Worm (Caenorhabditis elegans) whole organism, L2 larva: ENCODE results near the gene H28G03.2.

ENCODE experiments used
- C34F6.9 ChIP-seq: fragments of 150-350 bp; optimal IDR thresholded peaks from 2 replicates; lab custom pipeline; 2014; ENCODE audit warnings: missing biosample characterization, missing genetic modification characterization
- F13H6.1 ChIP-seq: sonication (generic microtip); optimal IDR thresholded peaks from 2 replicates; lab custom pipeline; 2016; ENCODE audit warnings: missing genetic modification characterization, missing compliant biosample characterization
- Y55F3AM.14 ChIP-seq: fragments of 200-800 bp; sonication (Bioruptor generic); optimal IDR thresholded peaks from 2 replicates; lab custom pipeline; 2018; ENCODE audit warnings: mild to moderate bottlenecking, missing genetic modification characterization, missing compliant biosample characterization
- ama-1 ChIP-seq: fragments of 150-350 bp; optimal IDR thresholded peaks from 2 replicates; lab custom pipeline; 2018; ENCODE audit warnings: inconsistent platforms
- blmp-1 ChIP-seq: sonication (generic microtip); optimal IDR thresholded peaks from 2 replicates; lab custom pipeline; 2017; ENCODE audit warnings: missing genetic modification characterization, mild to moderate bottlenecking, missing compliant biosample characterization, antibody characterized with exemption, moderate library complexity; ENCODE audit not compliant: insufficient read depth
- ceh-82 ChIP-seq: fragments of 150-350 bp; optimal IDR thresholded peaks from 2 replicates; lab custom pipeline; 2014; ENCODE audit warnings: missing biosample characterization, missing genetic modification characterization
- crh-2 ChIP-seq: sonication (generic microtip); optimal IDR thresholded peaks from 2 replicates; lab custom pipeline; 2017; ENCODE audit warnings: missing biosample characterization, missing genetic modification characterization
- dmd-4 ChIP-seq: sonication (generic microtip); optimal IDR thresholded peaks from 2 replicates; lab custom pipeline; 2017; ENCODE audit warnings: missing biosample characterization, missing genetic modification characterization
- elt-1 ChIP-seq: fragments of 150-350 bp; optimal IDR thresholded peaks from 2 replicates; lab custom pipeline; 2014; ENCODE audit warnings: missing biosample characterization, missing genetic modification characterization
- fos-1 ChIP-seq: fragments of 150-350 bp; optimal IDR thresholded peaks from 2 replicates; lab custom pipeline; 2014; ENCODE audit warnings: missing biosample characterization, missing genetic modification characterization
- gmeb-1 ChIP-seq: fragments of 150-350 bp; optimal IDR thresholded peaks from 2 replicates; lab custom pipeline; 2014; ENCODE audit warnings: missing biosample characterization, missing genetic modification characterization
- lin-13 ChIP-seq: fragments of 150-350 bp; optimal IDR thresholded peaks from 2 replicates; lab custom pipeline; 2014; ENCODE audit warnings: missing biosample characterization, missing genetic modification reagents, missing genetic modification characterization
- lin-39 ChIP-seq: fragments of 150-350 bp; optimal IDR thresholded peaks from 2 replicates; lab custom pipeline; 2014; ENCODE audit warnings: missing biosample characterization, missing genetic modification reagents, missing genetic modification characterization
- lsy-2 ChIP-seq, 2 experiments: fragments of 150-350 bp in 1 of 2; sonication (generic microtip) in 1 of 2; optimal IDR thresholded peaks; 2 replicates each; lab custom pipeline; 2014 to 2017; ENCODE audit warnings: missing biosample characterization in 2 of 2, missing genetic modification characterization in 2 of 2
- mab-5 ChIP-seq: fragments of 150-350 bp; optimal IDR thresholded peaks from 2 replicates; lab custom pipeline; 2014; ENCODE audit warnings: missing biosample characterization, missing genetic modification characterization
- mdl-1 ChIP-seq, 2 experiments: fragments of 150-350 bp in 1 of 2; sonication (generic microtip) in 1 of 2; optimal IDR thresholded peaks; 2 replicates each; lab custom pipeline; 2017; ENCODE audit warnings: missing biosample characterization in 2 of 2, missing genetic modification characterization in 2 of 2
- nhr-12 ChIP-seq: fragments of 150-350 bp; optimal IDR thresholded peaks from 2 replicates; lab custom pipeline; 2014; ENCODE audit warnings: missing biosample characterization, missing genetic modification characterization
- nhr-129 ChIP-seq: fragments of 150-350 bp; optimal IDR thresholded peaks from 2 replicates; lab custom pipeline; 2014; ENCODE audit warnings: missing biosample characterization, missing genetic modification characterization
- nhr-21 ChIP-seq: fragments of 150-350 bp; optimal IDR thresholded peaks from 2 replicates; lab custom pipeline; 2014; ENCODE audit warnings: missing biosample characterization, missing genetic modification characterization
- nhr-23 ChIP-seq: fragments of 150-350 bp; optimal IDR thresholded peaks from 2 replicates; lab custom pipeline; 2014; ENCODE audit warnings: missing biosample characterization, missing genetic modification reagents, missing genetic modification characterization
- nhr-25 ChIP-seq: fragments of 150-350 bp; sonication (generic microtip); optimal IDR thresholded peaks from 3 replicates; lab custom pipeline; 2014; ENCODE audit warnings: missing biosample characterization, missing genetic modification characterization
- nhr-6 ChIP-seq: fragments of 150-350 bp; optimal IDR thresholded peaks from 2 replicates; lab custom pipeline; 2014; ENCODE audit warnings: missing biosample characterization, missing genetic modification characterization
- peb-1 ChIP-seq: fragments of 150-350 bp; optimal IDR thresholded peaks from 2 replicates; lab custom pipeline; 2014; ENCODE audit warnings: missing biosample characterization, missing genetic modification characterization
- sem-4 ChIP-seq: fragments of 150-350 bp; optimal IDR thresholded peaks from 2 replicates; lab custom pipeline; 2014; ENCODE audit warnings: missing biosample characterization, missing genetic modification reagents, missing genetic modification characterization
- skn-1 ChIP-seq: sonication (generic microtip); optimal IDR thresholded peaks from 2 replicates; lab custom pipeline; 2017; ENCODE audit warnings: missing biosample characterization, missing genetic modification characterization
- sma-3 ChIP-seq: sonication (generic microtip); optimal IDR thresholded peaks from 2 replicates; lab custom pipeline; 2016; ENCODE audit warnings: missing genetic modification reagents, missing genetic modification characterization, missing compliant biosample characterization
- snpc-4 ChIP-seq: fragments of 150-350 bp; optimal IDR thresholded peaks from 2 replicates; lab custom pipeline; 2014; ENCODE audit warnings: missing biosample characterization, missing genetic modification characterization
- unc-39 ChIP-seq: fragments of 150-350 bp; optimal IDR thresholded peaks from 2 replicates; lab custom pipeline; 2014; ENCODE audit warnings: missing biosample characterization, missing genetic modification characterization
- unc-55 ChIP-seq: fragments of 150-350 bp; sonication (generic microtip); optimal IDR thresholded peaks from 3 replicates; lab custom pipeline; 2014; ENCODE audit warnings: missing biosample characterization, missing genetic modification reagents, missing genetic modification characterization
- unc-62 ChIP-seq: fragments of 150-350 bp; optimal IDR thresholded peaks from 2 replicates; lab custom pipeline; 2014; ENCODE audit warnings: missing biosample characterization, missing genetic modification reagents, missing genetic modification characterization
- zag-1 ChIP-seq: fragments of 150-350 bp; optimal IDR thresholded peaks from 2 replicates; lab custom pipeline; 2014; ENCODE audit warnings: missing biosample characterization, missing genetic modification characterization
- ztf-11 ChIP-seq: sonication (generic microtip); optimal IDR thresholded peaks from 2 replicates; lab custom pipeline; 2017; ENCODE audit warnings: missing biosample characterization, missing genetic modification characterization
- ztf-4 ChIP-seq: fragments of 150-350 bp; optimal IDR thresholded peaks from 2 replicates; lab custom pipeline; 2014; ENCODE audit warnings: missing biosample characterization, missing genetic modification characterization

Gene H28G03.2

ce11 chrX:5183931-5184330 is 21.6 kb upstream of the H28G03.2 start, which contains the start of gene T03G11.9:
Gene T03G11.9 (plus strand): TSS chrX:5184231.
- TF ChIP-seq F13H6.1 (tag; lab: Kevin White, UChicago) (no peak), ztf-11 (tag; lab: Kevin White, UChicago) (no peak), nhr-23 (tag; lab: Kevin White, UChicago) (no peak), fos-1 (tag; lab: Kevin White, UChicago) (no peak), ztf-4 (tag; lab: Kevin White, UChicago) (no peak), unc-39 (tag; lab: Kevin White, UChicago) (no peak), nhr-12 (tag; lab: Kevin White, UChicago) (no peak), dmd-4 (tag; lab: Kevin White, UChicago) (no peak), Y55F3AM.14 (GFP tag; lab: Kevin White, UChicago) (no peak), snpc-4 (tag; lab: Kevin White, UChicago) (no peak), zag-1 (tag; lab: Kevin White, UChicago) (no peak), mab-5 (no peak), nhr-25 (tag; lab: Kevin White, UChicago) (no peak), crh-2 (no peak), nhr-6 (no peak), peb-1 (tag; lab: Kevin White, UChicago) (no peak), elt-1 (tag; lab: Kevin White, UChicago) (no peak)
- TF ChIP-seq, all 48 proteins: peak for 0

ce11 chrX:5188977-5189376 is 16.6 kb upstream of the H28G03.2 start, which contains the start of gene zig-6:
Gene zig-6 (minus strand): TSS chrX:5189077.
- TF ChIP-seq ceh-82 (tag; lab: Kevin White, UChicago) (no peak), unc-39 (tag; lab: Kevin White, UChicago) (no peak), nhr-25 (tag; lab: Kevin White, UChicago) (no peak), nhr-21 (tag; lab: Kevin White, UChicago) (no peak), C34F6.9 (tag; lab: Kevin White, UChicago) (no peak), dmd-4 (tag; lab: Kevin White, UChicago) (no peak), sma-3 (GFP tag; lab: Kevin White, UChicago) (no peak), skn-1 (tag; lab: Kevin White, UChicago) (no peak), nhr-129 (tag; lab: Kevin White, UChicago) (no peak), nhr-23 (tag; lab: Kevin White, UChicago) (no peak), mdl-1 (tag; optimal IDR thresholded peaks at IDR 0.05; lab: Kevin White, UChicago) (no peak), unc-62 (GFP tag; lab: Kevin White, UChicago) (no peak), blmp-1 (tag; lab: Kevin White, UChicago) (no peak), sem-4 (no peak)

ce11 chrX:5190061-5190460 is 15.5 kb upstream of the H28G03.2 start:
- TF ChIP-seq C34F6.9 (tag; lab: Kevin White, UChicago) (no peak), ama-1 (lab: Kevin White, UChicago) (no peak), peb-1 (tag; lab: Kevin White, UChicago) (no peak), skn-1 (tag; lab: Kevin White, UChicago) (no peak), lsy-2 (tag; optimal IDR thresholded peaks at IDR 0.05; lab: Kevin White, UChicago) (no peak), unc-55 (GFP tag; lab: Kevin White, UChicago) (no peak), nhr-23 (tag; lab: Kevin White, UChicago) (no peak), ztf-11 (tag; lab: Kevin White, UChicago) (no peak), nhr-25 (tag; lab: Kevin White, UChicago) (no peak), zag-1 (tag; lab: Kevin White, UChicago) (no peak)

- TF ChIP-seq nhr-12 (tag; lab: Kevin White, UChicago) (no peak), gmeb-1 (tag; lab: Kevin White, UChicago) (no peak), lin-13 (no peak), nhr-6 (no peak), lin-39 (tag; lab: Kevin White, UChicago) (no peak), fos-1 (tag; lab: Kevin White, UChicago) (no peak), mab-5 (no peak), skn-1 (tag; lab: Kevin White, UChicago) (no peak), crh-2 (no peak), Y55F3AM.14 (GFP tag; lab: Kevin White, UChicago) (no peak), ceh-82 (tag; lab: Kevin White, UChicago) (no peak)
- TF ChIP-seq, all 48 proteins: peak for 0
Observed at ce11 chrX:5193402-5193801, 12.2 kb upstream of the H28G03.2 start.
